Worm (Caenorhabditis elegans) whole organism, L3 larva: ENCODE measurements around the gene T21D12.11.

ENCODE experiments used
- ZK546.5 ChIP-seq: sonication (generic microtip); optimal IDR thresholded peaks from 2 replicates; lab custom pipeline; 2017; ENCODE audit warnings: missing biosample characterization, missing genetic modification characterization
- ama-1 ChIP-seq: fragments of 150-350 bp; optimal IDR thresholded peaks from 2 replicates; lab custom pipeline; 2018
- ceh-16 ChIP-seq: sonication (generic microtip); optimal IDR thresholded peaks from 2 replicates; lab custom pipeline; 2017; ENCODE audit warnings: missing biosample characterization, missing genetic modification characterization
- egl-27 ChIP-seq: sonication (generic microtip); optimal IDR thresholded peaks from 4 replicates; lab custom pipeline; 2017; ENCODE audit warnings: missing biosample characterization, missing genetic modification reagents, missing genetic modification characterization
- egl-5 ChIP-seq: fragments of 150-350 bp; optimal IDR thresholded peaks from 2 replicates; lab custom pipeline; 2017; ENCODE audit warnings: missing biosample characterization, missing genetic modification reagents, missing genetic modification characterization, inconsistent platforms
- fkh-10 ChIP-seq: sonication (generic microtip); optimal IDR thresholded peaks from 2 replicates; lab custom pipeline; 2017; ENCODE audit warnings: missing biosample characterization, missing genetic modification reagents, missing genetic modification characterization
- fos-1 ChIP-seq: fragments of 150-350 bp; optimal IDR thresholded peaks from 2 replicates; lab custom pipeline; 2014; ENCODE audit warnings: missing biosample characterization, missing genetic modification characterization
- jun-1 ChIP-seq: fragments of 150-350 bp; optimal IDR thresholded peaks from 2 replicates; lab custom pipeline; 2014; ENCODE audit warnings: missing biosample characterization, missing genetic modification reagents, missing genetic modification characterization
- mdl-1 ChIP-seq: fragments of 150-350 bp; optimal IDR thresholded peaks from 2 replicates; lab custom pipeline; 2014; ENCODE audit warnings: missing biosample characterization, missing genetic modification characterization
- nhr-28 ChIP-seq: fragments of 150-350 bp; optimal IDR thresholded peaks from 2 replicates; lab custom pipeline; 2014; ENCODE audit warnings: missing biosample characterization, missing genetic modification characterization
- pqm-1 ChIP-seq: fragments of 150-350 bp; optimal IDR thresholded peaks from 2 replicates; lab custom pipeline; 2017; ENCODE audit warnings: missing biosample characterization, missing genetic modification characterization, inconsistent platforms
- unc-39 ChIP-seq: sonication (generic microtip); optimal IDR thresholded peaks from 4 replicates; lab custom pipeline; 2017; ENCODE audit warnings: missing biosample characterization, missing genetic modification characterization
- ztf-11 ChIP-seq: fragments of 150-350 bp; optimal IDR thresholded peaks from 2 replicates; lab custom pipeline; 2014; ENCODE audit warnings: missing biosample characterization, missing genetic modification characterization

DNA sequence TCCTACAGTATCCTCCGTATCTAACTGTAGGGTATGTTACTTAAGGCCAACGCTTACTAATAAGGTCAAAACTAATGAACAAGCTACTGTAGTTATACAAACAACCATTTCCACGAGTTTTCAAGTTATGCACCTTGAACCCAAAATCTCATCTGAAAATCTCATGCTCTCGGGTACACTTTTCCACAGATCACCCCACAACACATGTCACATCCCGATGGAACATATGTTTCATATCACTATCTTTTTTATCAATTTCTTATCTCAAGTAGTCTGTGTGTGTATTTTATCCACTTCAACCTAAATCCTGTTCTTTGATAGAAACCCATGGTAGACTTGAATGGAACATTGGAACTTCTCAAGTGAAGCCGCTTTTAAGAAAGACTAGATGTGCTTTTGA is 31.1 kb downstream of the T21D12.11 start:
- TF ChIP-seq jun-1 (tag; lab: Kevin White, UChicago) (no peak), ztf-11 (tag; lab: Kevin White, UChicago) (no peak), ZK546.5 (tag; lab: Kevin White, UChicago) (no peak), ama-1 (lab: Kevin White, UChicago) (no peak), pqm-1 (tag; lab: Kevin White, UChicago) (no peak), unc-39 (no peak), fos-1 (tag; lab: Kevin White, UChicago) (no peak), fkh-10 (GFP tag; lab: Kevin White, UChicago) (no peak), ceh-16 (tag; lab: Kevin White, UChicago) (no peak), egl-27 (tag; lab: Kevin White, UChicago) (no peak), egl-5 (tag; lab: Kevin White, UChicago) (no peak), nhr-28 (tag; lab: Kevin White, UChicago) (no peak), mdl-1 (tag; lab: Kevin White, UChicago) (no peak)
